Worm (Caenorhabditis elegans) whole organism, L4 larva: ENCODE data around the gene eif-3.G.

ENCODE experiments used
- F10B5.3 ChIP-seq: sonication (generic microtip); optimal IDR thresholded peaks from 2 replicates; lab custom pipeline; 2016; ENCODE audit warnings: mild to moderate bottlenecking, missing genetic modification characterization, missing compliant biosample characterization
- F37D6.2 ChIP-seq: sonication (generic microtip); optimal IDR thresholded peaks from 2 replicates; lab custom pipeline; 2016; ENCODE audit warnings: mild to moderate bottlenecking, missing genetic modification characterization, missing compliant biosample characterization
- T20F7.1 ChIP-seq: fragments of 200-800 bp; sonication (Bioruptor generic); optimal IDR thresholded peaks from 2 replicates; lab custom pipeline; 2018; ENCODE audit warnings: mild to moderate bottlenecking, missing genetic modification characterization, missing compliant biosample characterization
- Y105C5A.15 ChIP-seq: fragments of 200-800 bp; sonication (Bioruptor generic); IDR thresholded peaks from 2 replicates; pipeline ENCODE4 v1.3.6; 2022; ENCODE audit warnings: missing genetic modification characterization, missing compliant biosample characterization
- Y5F2A.4 ChIP-seq: fragments of 200-800 bp; sonication (Bioruptor generic); optimal IDR thresholded peaks from 2 replicates; lab custom pipeline; 2018; ENCODE audit warnings: mild to moderate bottlenecking, missing genetic modification characterization, missing compliant biosample characterization
- Y75B8A.6 ChIP-seq: fragments of 200-800 bp; sonication (Bioruptor generic); IDR thresholded peaks from 2 replicates; pipeline ENCODE4 v1.3.6; 2022; ENCODE audit warnings: missing genetic modification reagents, missing genetic modification characterization, missing compliant biosample characterization
- aha-1 ChIP-seq: fragments of 150-350 bp; peaks from one replicate; lab custom pipeline; 2014; ENCODE audit warnings: missing biosample characterization, missing genetic modification characterization
- ama-1 ChIP-seq: fragments of 150-350 bp; optimal IDR thresholded peaks from 2 replicates; lab custom pipeline; 2014; ENCODE audit warnings: inconsistent platforms, mixed read lengths
- arid-1 ChIP-seq: fragments of 200-800 bp; sonication (Bioruptor generic); conservative IDR thresholded peaks from 2 replicates; pipeline ENCODE4 v1.3.6; 2022; ENCODE audit warnings: missing genetic modification reagents, missing genetic modification characterization, missing compliant biosample characterization
- ceh-20 ChIP-seq: fragments of 200-800 bp; sonication (Bioruptor generic); IDR thresholded peaks from 2 replicates; pipeline ENCODE4 v1.3.6; 2022; ENCODE audit warnings: missing genetic modification reagents, missing genetic modification characterization, missing compliant biosample characterization
- ceh-32 ChIP-seq: sonication (generic microtip); optimal IDR thresholded peaks from 2 replicates; lab custom pipeline; 2016; ENCODE audit warnings: mild to moderate bottlenecking, missing genetic modification characterization, missing compliant biosample characterization; ENCODE audit not compliant: poor library complexity
- ceh-82 ChIP-seq: sonication (generic microtip); optimal IDR thresholded peaks from 2 replicates; lab custom pipeline; 2017; ENCODE audit warnings: missing biosample characterization, missing genetic modification characterization
- ces-1 ChIP-seq: fragments of 150-350 bp; sonication (generic microtip); optimal IDR thresholded peaks from 4 replicates; lab custom pipeline; 2014; ENCODE audit warnings: missing biosample characterization, missing genetic modification reagents, missing genetic modification characterization
- daf-12 ChIP-seq: fragments of 150-350 bp; optimal IDR thresholded peaks from 2 replicates; lab custom pipeline; 2014; ENCODE audit warnings: missing biosample characterization, missing genetic modification reagents, missing genetic modification characterization
- daf-16 ChIP-seq, 3 experiments: sonication (generic microtip); optimal IDR thresholded peaks; 2 replicates each; lab custom pipeline; 2016 to 2017; ENCODE audit warnings: missing genetic modification characterization in 3 of 3, missing genetic modification reagents in 3 of 3, mild to moderate bottlenecking in 2 of 3, missing compliant biosample characterization in 2 of 3, missing biosample characterization in 1 of 3, moderate library complexity in 1 of 3
- dmd-6 ChIP-seq: fragments of 200-800 bp; sonication (Bioruptor generic); IDR thresholded peaks from 2 replicates; pipeline ENCODE4 v1.3.6; 2022; ENCODE audit warnings: missing genetic modification reagents, missing genetic modification characterization, missing compliant biosample characterization
- dmd-9 ChIP-seq: fragments of 200-800 bp; sonication (Bioruptor generic); IDR thresholded peaks from 2 replicates; pipeline ENCODE4 v1.3.6; 2022; ENCODE audit warnings: missing genetic modification reagents, missing genetic modification characterization, missing compliant biosample characterization
- dve-1 ChIP-seq: sonication (generic microtip); optimal IDR thresholded peaks from 2 replicates; lab custom pipeline; 2017; ENCODE audit warnings: antibody characterized with exemption, mild to moderate bottlenecking, missing genetic modification characterization, missing compliant biosample characterization; ENCODE audit not compliant: insufficient read depth
- hif-1 ChIP-seq, 2 experiments: sonication (generic microtip); optimal IDR thresholded peaks; 2 replicates each; lab custom pipeline; 2016 to 2017; ENCODE audit warnings: missing compliant biosample characterization in 2 of 2, missing genetic modification characterization in 2 of 2, missing genetic modification reagents in 2 of 2, missing genotype in 2 of 2, mild to moderate bottlenecking in 1 of 2
- hlh-30 ChIP-seq: sonication (generic microtip); optimal IDR thresholded peaks from 2 replicates; lab custom pipeline; 2017; ENCODE audit warnings: antibody characterized with exemption, mild to moderate bottlenecking, missing genetic modification characterization, missing compliant biosample characterization; ENCODE audit not compliant: insufficient read depth
- jun-1 ChIP-seq: fragments of 150-350 bp; optimal IDR thresholded peaks from 2 replicates; lab custom pipeline; 2014; ENCODE audit warnings: missing biosample characterization, missing genetic modification reagents, missing genetic modification characterization
- lim-7 ChIP-seq: fragments of 200-800 bp; sonication (Bioruptor generic); IDR thresholded peaks from 2 replicates; pipeline ENCODE4 v1.3.6; 2022; ENCODE audit warnings: missing genetic modification characterization, missing compliant biosample characterization
- madf-5 ChIP-seq, 2 experiments: fragments of 200-800 bp; sonication (Bioruptor generic); IDR thresholded peaks; 2 replicates each; pipeline ENCODE4 v1.3.6; 2022; ENCODE audit warnings: missing compliant biosample characterization in 2 of 2, missing genetic modification characterization in 2 of 2
- madf-9 ChIP-seq: fragments of 200-800 bp; sonication (Bioruptor generic); conservative IDR thresholded peaks from 2 replicates; pipeline ENCODE4 v1.3.6; 2022; ENCODE audit warnings: missing genetic modification reagents, missing genetic modification characterization, missing compliant biosample characterization
- mdl-1 ChIP-seq, 2 experiments: fragments of 150-350 bp in 1 of 2; sonication (generic microtip) in 1 of 2; optimal IDR thresholded peaks; 2 replicates each; lab custom pipeline; 2014 to 2017; ENCODE audit warnings: missing biosample characterization in 2 of 2, missing genetic modification characterization in 2 of 2
- mdt-29 ChIP-seq: fragments of 200-800 bp; sonication (Bioruptor generic); IDR thresholded peaks from 2 replicates; pipeline ENCODE4 v1.3.6; 2022; ENCODE audit warnings: missing genetic modification reagents, missing genetic modification characterization, missing compliant biosample characterization
- mep-1 ChIP-seq: fragments of 150-350 bp; sonication (generic microtip); optimal IDR thresholded peaks from 3 replicates; lab custom pipeline; 2014; ENCODE audit warnings: missing biosample characterization, missing genetic modification characterization
- nhr-102 ChIP-seq: sonication (generic microtip); optimal IDR thresholded peaks from 2 replicates; lab custom pipeline; 2016; ENCODE audit warnings: mild to moderate bottlenecking, missing genetic modification characterization, moderate library complexity, missing compliant biosample characterization
- nhr-111 ChIP-seq: fragments of 200-800 bp; sonication (Bioruptor generic); optimal IDR thresholded peaks from 2 replicates; lab custom pipeline; 2018; ENCODE audit warnings: mild to moderate bottlenecking, missing genetic modification characterization, missing compliant biosample characterization
- nhr-237 ChIP-seq: sonication (generic microtip); optimal IDR thresholded peaks from 2 replicates; lab custom pipeline; 2017; ENCODE audit warnings: missing biosample characterization, missing genetic modification characterization
- nhr-25 ChIP-seq: sonication (generic microtip); optimal IDR thresholded peaks from 2 replicates; lab custom pipeline; 2017; ENCODE audit warnings: missing genetic modification characterization, mild to moderate bottlenecking, missing compliant biosample characterization, antibody characterized with exemption, moderate library complexity, borderline replicate concordance; ENCODE audit not compliant: insufficient read depth
- nhr-48 ChIP-seq: sonication (generic microtip); optimal IDR thresholded peaks from 2 replicates; lab custom pipeline; 2016; ENCODE audit warnings: mild to moderate bottlenecking, missing genetic modification characterization, missing compliant biosample characterization
- nhr-6 ChIP-seq: fragments of 150-350 bp; optimal IDR thresholded peaks from 2 replicates; lab custom pipeline; 2014; ENCODE audit warnings: missing biosample characterization, missing genetic modification characterization
- nhr-77 ChIP-seq: fragments of 150-350 bp; optimal IDR thresholded peaks from 2 replicates; lab custom pipeline; 2014; ENCODE audit warnings: missing biosample characterization, missing genetic modification characterization
- pha-4 ChIP-seq, 2 experiments: fragments of 150-350 bp in 1 of 2; fragments of 200-800 bp in 1 of 2; sonication (Bioruptor generic) in 1 of 2; IDR thresholded peaks in 1 of 2; optimal IDR thresholded peaks in 1 of 2; 2 replicates each; pipeline versions ENCODE4 v1.3.6 to Lab custom; 2014 to 2022; ENCODE audit warnings: missing genetic modification characterization in 2 of 2, missing genetic modification reagents in 2 of 2, missing biosample characterization in 1 of 2, missing compliant biosample characterization in 1 of 2
- php-3 ChIP-seq: fragments of 200-800 bp; sonication (Bioruptor generic); IDR thresholded peaks from 2 replicates; pipeline ENCODE4 v1.3.6; 2022; ENCODE audit warnings: missing genetic modification reagents, missing genetic modification characterization, missing compliant biosample characterization
- pqm-1 ChIP-seq: sonication (generic microtip); optimal IDR thresholded peaks from 2 replicates; lab custom pipeline; 2017; ENCODE audit warnings: missing biosample characterization, missing genetic modification characterization
- snpc-1.2 ChIP-seq: fragments of 200-800 bp; sonication (Bioruptor generic); IDR thresholded peaks from 2 replicates; pipeline ENCODE4 v1.3.6; 2022; ENCODE audit warnings: missing genetic modification reagents, missing genetic modification characterization, missing compliant biosample characterization
- spr-3 ChIP-seq: fragments of 200-800 bp; sonication (Bioruptor generic); optimal IDR thresholded peaks from 2 replicates; lab custom pipeline; 2018; ENCODE audit warnings: mild to moderate bottlenecking, missing genetic modification characterization, missing compliant biosample characterization
- tra-1 ChIP-seq: fragments of 200-800 bp; sonication (Bioruptor generic); IDR thresholded peaks from 2 replicates; pipeline ENCODE4 v1.3.6; 2022; ENCODE audit warnings: missing genetic modification reagents, missing genetic modification characterization, missing compliant biosample characterization
- unc-62 ChIP-seq, 3 experiments: fragments of 150-350 bp in 1 of 3; sonication (generic microtip); optimal IDR thresholded peaks in 2 of 3; peaks in 1 of 3; 1 replicate in 1 of 3; 2 replicates in 2 of 3; lab custom pipeline; 2014 to 2017; ENCODE audit warnings: missing biosample characterization in 3 of 3, missing genetic modification characterization in 3 of 3, missing genetic modification reagents in 3 of 3, missing genotype in 1 of 3
- vab-7 ChIP-seq: fragments of 200-800 bp; sonication (Bioruptor generic); IDR thresholded peaks from 2 replicates; pipeline ENCODE4 v1.3.6; 2022; ENCODE audit warnings: missing genetic modification reagents, missing genetic modification characterization, missing compliant biosample characterization
- zfp-2 ChIP-seq: sonication (generic microtip); optimal IDR thresholded peaks from 2 replicates; lab custom pipeline; 2016; ENCODE audit warnings: mild to moderate bottlenecking, missing genetic modification characterization, missing compliant biosample characterization
- zip-11 ChIP-seq: fragments of 200-800 bp; sonication (Bioruptor generic); IDR thresholded peaks from 2 replicates; pipeline ENCODE4 v1.3.6; 2022; ENCODE audit warnings: missing genetic modification characterization, missing compliant biosample characterization
- zip-2 ChIP-seq: fragments of 150-350 bp; optimal IDR thresholded peaks from 2 replicates; lab custom pipeline; 2014; ENCODE audit warnings: missing biosample characterization, missing genetic modification characterization
- ztf-7 ChIP-seq: fragments of 150-350 bp; optimal IDR thresholded peaks from 2 replicates; lab custom pipeline; 2014; ENCODE audit warnings: missing biosample characterization, missing genetic modification characterization

Gene eif-3.G

ce11 chrII:8484546-8484945, 42.0 kb downstream of the eif-3.G start (continued):
- no peak for TF ChIP-seq jun-1 (tag; lab: Kevin White, UChicago)
- TF ChIP-seq pha-4 (GFP tag; IDR thresholded peaks at IDR 0.05; lab: Robert Waterston, UW), result 0 out of 2 replicates have a peak, but pooled peaks have one; percentile 42
- TF ChIP-seq pha-4 (tag; optimal IDR thresholded peaks at IDR 0.05; lab: Kevin White, UChicago), result no peak
- TF ChIP-seq nhr-25, result peak; percentile 16
- TF ChIP-seq ceh-20, result no peak
- TF ChIP-seq lim-7 (GFP tag; lab: Robert Waterston, UW), result no peak
- no peak for TF ChIP-seq mdl-1 (tag; optimal IDR thresholded peaks at IDR 0.05; lab: Kevin White, UChicago)
- no peak for TF ChIP-seq ceh-32
- no peak for TF ChIP-seq ceh-82 (tag; lab: Kevin White, UChicago)
- no peak for TF ChIP-seq madf-9 (GFP tag; lab: Robert Waterston, UW)
- peak; percentile 58 for TF ChIP-seq mep-1
- TF ChIP-seq snpc-1.2 (GFP tag; lab: Robert Waterston, UW), result no peak
- TF ChIP-seq zfp-2 (tag; lab: Kevin White, UChicago), result no peak
- TF ChIP-seq nhr-77 (tag; lab: Kevin White, UChicago), result peak; percentile 73
- peak; percentile 54 for TF ChIP-seq hlh-30 (tag; lab: Kevin White, UChicago)
- no peak for TF ChIP-seq dmd-9 (GFP tag; lab: Robert Waterston, UW)

ce11 chrII:8485603-8486002, 43.0 kb downstream of the eif-3.G start, which contains the start of gene gbh-2:
TSS of gene gbh-2 (plus strand) at chrII:8485879.
- peak; percentile 87 for TF ChIP-seq php-3 (GFP tag; lab: Robert Waterston, UW)
- peak; percentile 45 for TF ChIP-seq T20F7.1 (GFP tag; lab: Kevin White, UChicago)
- TF ChIP-seq nhr-25, result peak; percentile 22
- no peak for TF ChIP-seq unc-62 (GFP tag; optimal IDR thresholded peaks at IDR 0.05 in 1 of 2; lab: Kevin White, UChicago)
- TF ChIP-seq unc-62 (tag; optimal IDR thresholded peaks at IDR 0.05; lab: Kevin White, UChicago), result no peak
- peak; percentile 94 for TF ChIP-seq ztf-7
- TF ChIP-seq mdl-1 (tag; optimal IDR thresholded peaks at IDR 0.05; lab: Kevin White, UChicago), result peak in 1 of 2 experiments; percentile 19
- TF ChIP-seq aha-1, result peak; percentile 43
- no peak for TF ChIP-seq ama-1
- peak; percentile 80 for TF ChIP-seq nhr-48 (tag; lab: Kevin White, UChicago)
- no peak for TF ChIP-seq daf-12 (tag; lab: Kevin White, UChicago)
- TF ChIP-seq tra-1 (GFP tag; lab: Robert Waterston, UW), result peak; percentile 36; the same call in 1 of the 2 replicates
- no peak for TF ChIP-seq Y5F2A.4 (GFP tag; lab: Kevin White, UChicago)
- peak; percentile 73 for TF ChIP-seq hlh-30 (tag; lab: Kevin White, UChicago)
- TF ChIP-seq nhr-237 (tag; lab: Kevin White, UChicago), result no peak
- TF ChIP-seq mep-1, result peak; percentile 81
- TF ChIP-seq dve-1 (tag; lab: Kevin White, UChicago), result peak; percentile 92
- no peak for TF ChIP-seq zip-2 (tag; lab: Kevin White, UChicago)
- no peak for TF ChIP-seq zip-11 (GFP tag; lab: Robert Waterston, UW)
- TF ChIP-seq nhr-111, result no peak
- TF ChIP-seq nhr-6, result no peak
- peak; percentile 42 for TF ChIP-seq nhr-102
- no peak for TF ChIP-seq madf-5 (GFP tag; IDR thresholded peaks at IDR 0.05; lab: Robert Waterston, UW)
- no peak for TF ChIP-seq mdt-29 (GFP tag; lab: Robert Waterston, UW)
- TF ChIP-seq Y105C5A.15 (GFP tag; lab: Robert Waterston, UW), result no peak
- no peak for TF ChIP-seq zfp-2 (tag; lab: Kevin White, UChicago)
- TF ChIP-seq hif-1 (tag; optimal IDR thresholded peaks at IDR 0.05; lab: Kevin White, UChicago), result peak; percentile 42 to 94
- TF ChIP-seq spr-3 (GFP tag; lab: Kevin White, UChicago), result no peak
- TF ChIP-seq dmd-6, result peak; percentile 90
- TF ChIP-seq nhr-77 (tag; lab: Kevin White, UChicago), result peak; percentile 64
- no peak for TF ChIP-seq arid-1
- TF ChIP-seq Y75B8A.6 (GFP tag; lab: Robert Waterston, UW), result no peak
- TF ChIP-seq ces-1 (GFP tag; lab: Kevin White, UChicago), result no peak
- no peak for TF ChIP-seq vab-7 (GFP tag; lab: Robert Waterston, UW)
- no peak for TF ChIP-seq daf-16 (GFP tag; optimal IDR thresholded peaks at IDR 0.05; lab: Kevin White, UChicago)
- TF ChIP-seq daf-16 (tag; optimal IDR thresholded peaks at IDR 0.05; lab: Kevin White, UChicago), result peak; percentile 72
- no peak for TF ChIP-seq F10B5.3
- no peak for TF ChIP-seq F37D6.2
- peak; percentile 85 for TF ChIP-seq pqm-1 (tag; lab: Kevin White, UChicago)
- no peak for TF ChIP-seq pha-4 (GFP tag; IDR thresholded peaks at IDR 0.05; lab: Robert Waterston, UW)
- TF ChIP-seq pha-4 (tag; optimal IDR thresholded peaks at IDR 0.05; lab: Kevin White, UChicago), result no peak
